Fruit fly (Drosophila melanogaster): ENCODE measurements around the gene CG31988.

The CG31988 gene

DNA sequence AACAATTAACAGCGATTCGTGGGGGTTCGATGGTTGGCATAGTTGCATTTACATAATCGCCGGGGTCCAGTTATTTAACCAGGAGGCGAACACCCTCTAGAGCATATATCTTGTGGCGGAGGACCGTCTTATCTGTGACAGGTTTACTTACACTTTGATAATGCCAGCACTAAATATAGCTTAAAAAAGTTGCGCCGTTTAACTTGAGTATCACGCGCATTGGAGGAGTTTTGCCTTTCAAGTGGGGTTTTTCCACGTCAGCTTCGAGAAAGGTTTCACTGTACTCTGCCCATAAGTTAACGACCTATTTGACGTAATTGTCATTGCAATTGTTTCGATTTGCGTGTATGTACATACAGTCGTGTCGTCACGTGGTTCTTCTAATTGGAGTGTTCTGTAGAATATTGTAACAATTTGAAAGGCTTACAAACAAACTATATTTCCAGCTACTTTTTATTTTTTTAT lies 33.4 kb downstream of the CG31988 start:
- peak; percentile 71 for TF ChIP-seq vri (GFP tag; optimal IDR thresholded peaks at IDR 0.05)
- no peak for TF ChIP-seq CG16779 (tag; optimal IDR thresholded peaks at IDR 0.05)
- no peak for TF ChIP-seq Met (GFP tag; optimal IDR thresholded peaks at IDR 0.05)

DNA sequence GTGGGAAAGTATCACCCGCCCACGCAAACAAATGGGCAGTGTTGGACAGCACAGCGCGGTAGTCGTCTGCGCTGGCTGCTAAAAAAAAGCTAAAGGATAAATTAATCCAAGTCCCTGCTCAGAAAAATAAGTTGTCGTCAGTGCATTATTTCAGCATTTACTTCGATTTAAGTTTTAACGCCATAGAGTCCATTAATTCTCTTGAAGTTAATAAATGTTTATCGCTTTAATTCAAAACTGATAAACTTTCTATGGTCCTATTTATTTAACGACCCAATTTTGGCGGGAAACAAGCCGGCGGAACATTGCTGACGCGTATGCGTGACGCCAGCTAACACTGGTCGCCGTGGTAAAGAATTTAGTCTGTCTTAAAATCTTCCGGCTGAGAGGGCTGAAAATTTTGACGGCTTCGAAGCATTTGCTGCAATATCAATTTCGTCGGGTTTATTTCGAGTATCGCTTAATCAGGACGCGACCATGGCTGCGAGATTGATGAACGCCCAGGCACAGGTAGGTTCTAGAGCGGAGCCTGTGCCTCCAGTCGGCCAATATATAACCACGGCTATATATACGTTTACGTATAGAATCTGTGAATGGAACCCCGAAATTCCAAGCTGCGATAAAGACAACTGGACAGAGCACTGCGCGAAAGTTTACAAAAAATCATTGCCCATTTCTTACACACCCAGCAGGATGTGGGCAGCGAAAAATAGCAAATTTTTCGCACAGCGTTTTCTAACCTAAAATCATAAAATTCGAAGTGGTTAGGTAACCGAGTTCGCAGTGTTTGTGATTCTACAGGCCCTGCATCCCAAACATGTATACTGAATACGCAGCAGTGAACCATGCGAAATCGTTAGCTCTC lies 34.1 kb downstream of the CG31988 start, which contains the start of the genes mAcon1, CG43345 and CG43346:
mAcon1 (plus strand) TSS at position 276 of the 865 bp plus-strand sequence.
CG43345 (minus strand) TSS at position 287 of the 865 bp plus-strand sequence.
CG43346 (minus strand) TSS at position 287 of the 865 bp plus-strand sequence.
- peak; percentile 69 for TF ChIP-seq CG11762 (GFP tag; optimal IDR thresholded peaks at IDR 0.05; ENCODE audit: insufficient read depth)
- TF ChIP-seq Met (GFP tag; optimal IDR thresholded peaks at IDR 0.05): no peak
- TF ChIP-seq Ets21C (GFP tag; optimal IDR thresholded peaks at IDR 0.05): no peak
- no peak for TF ChIP-seq CG6276 (GFP tag; optimal IDR thresholded peaks at IDR 0.05)
- TF ChIP-seq CG10631 (GFP tag; optimal IDR thresholded peaks at IDR 0.05): peak; percentile 80
- peak; percentile 82 for TF ChIP-seq acj6 (GFP tag; optimal IDR thresholded peaks at IDR 0.05)
- peak; percentile 43 for TF ChIP-seq dac (GFP tag; optimal IDR thresholded peaks at IDR 0.05)
- peak; percentile 83 for TF ChIP-seq Sox14 (GFP tag; optimal IDR thresholded peaks at IDR 0.05)
- TF ChIP-seq cyc (GFP tag; optimal IDR thresholded peaks at IDR 0.05): peak; percentile 87
- no peak for TF ChIP-seq achi (GFP tag; optimal IDR thresholded peaks at IDR 0.05)
- TF ChIP-seq spab (GFP tag; optimal IDR thresholded peaks at IDR 0.05): no peak
- peak; percentile 72 for TF ChIP-seq CG34406 (GFP tag; optimal IDR thresholded peaks at IDR 0.05)
- TF ChIP-seq eg (GFP tag; IDR thresholded peaks at IDR 0.05): no peak
- no peak for TF ChIP-seq Hr4 (GFP tag; optimal IDR thresholded peaks at IDR 0.05)
- peak; percentile 66 for TF ChIP-seq Ets96B (tag; optimal IDR thresholded peaks at IDR 0.05)
- TF ChIP-seq CG6808 (GFP tag; optimal IDR thresholded peaks at IDR 0.05): no peak
- TF ChIP-seq CG32006 (GFP tag; optimal IDR thresholded peaks at IDR 0.05): no peak
- peak; percentile 83 for TF ChIP-seq Hr39 (GFP tag; optimal IDR thresholded peaks at IDR 0.05)
- no peak for TF ChIP-seq Blimp-1 (GFP tag; optimal IDR thresholded peaks at IDR 0.05)
- no peak for TF ChIP-seq net (GFP tag; optimal IDR thresholded peaks at IDR 0.05)
- peak; percentile 94 for TF ChIP-seq CG31627 (GFP tag; optimal IDR thresholded peaks at IDR 0.05)
- TF ChIP-seq svp (GFP tag): no peak
- TF ChIP-seq CG6163 (GFP tag; IDR thresholded peaks at IDR 0.05): peak; percentile 45; the same call in 1 of the 3 replicates
- peak; percentile 80 for TF ChIP-seq Sox15 (GFP tag; optimal IDR thresholded peaks at IDR 0.05)
- peak; percentile 83 for TF ChIP-seq Eip75B (GFP tag; optimal IDR thresholded peaks at IDR 0.05)
- no peak for TF ChIP-seq CG4318 (GFP tag; optimal IDR thresholded peaks at IDR 0.05)
- TF ChIP-seq pdm3 (GFP tag; optimal IDR thresholded peaks at IDR 0.05): no peak
- no peak for TF ChIP-seq CG10669 (GFP tag; optimal IDR thresholded peaks at IDR 0.05)
- TF ChIP-seq fd59A (GFP tag; optimal IDR thresholded peaks at IDR 0.05): peak; percentile 70
- peak; percentile 76 for TF ChIP-seq CG8319 (GFP tag; optimal IDR thresholded peaks at IDR 0.05)
- peak; percentile 56 for TF ChIP-seq Lpt (GFP tag; optimal IDR thresholded peaks at IDR 0.05)
- peak; percentile 68 for TF ChIP-seq CG3032 (tag; optimal IDR thresholded peaks at IDR 0.05)
- peak; percentile 64 for TF ChIP-seq CG1621 (tag; optimal IDR thresholded peaks at IDR 0.05)
- TF ChIP-seq esn (GFP tag; optimal IDR thresholded peaks at IDR 0.05): peak; percentile 89
- TF ChIP-seq CG7368 (GFP tag; optimal IDR thresholded peaks at IDR 0.05): no peak
- TF ChIP-seq salr (GFP tag; optimal IDR thresholded peaks at IDR 0.05): peak; percentile 57 to 66
- TF ChIP-seq topi (GFP tag; optimal IDR thresholded peaks at IDR 0.05): peak; percentile 87
- peak; percentile 77 for TF ChIP-seq CG11902 (GFP tag; optimal IDR thresholded peaks at IDR 0.05)
- no peak for TF ChIP-seq dsx (GFP tag; optimal IDR thresholded peaks at IDR 0.05; ENCODE audit: poor library complexity, severe bottlenecking)
- peak; percentile 66 for TF ChIP-seq CG8632 (GFP tag; optimal IDR thresholded peaks at IDR 0.05)
- peak; percentile 35; the same call in 1 of the 2 replicates for TF ChIP-seq CG15336 (GFP tag; IDR thresholded peaks at IDR 0.05)
- peak; percentile 16; the same call in 1 of the 2 replicates for TF ChIP-seq CG11294 (GFP tag; IDR thresholded peaks at IDR 0.05)
- TF ChIP-seq ss (GFP tag; optimal IDR thresholded peaks at IDR 0.05): peak in 1 of 2 experiments; percentile 79
- peak; percentile 89 for TF ChIP-seq fkh (GFP tag; optimal IDR thresholded peaks at IDR 0.05)
- TF ChIP-seq lz (GFP tag; optimal IDR thresholded peaks at IDR 0.05): peak; percentile 90
- peak; percentile 80 for TF ChIP-seq vri (GFP tag; optimal IDR thresholded peaks at IDR 0.05)
